Worm (Caenorhabditis elegans): ENCODE data around the gene str-14.

The str-14 gene

DNA sequence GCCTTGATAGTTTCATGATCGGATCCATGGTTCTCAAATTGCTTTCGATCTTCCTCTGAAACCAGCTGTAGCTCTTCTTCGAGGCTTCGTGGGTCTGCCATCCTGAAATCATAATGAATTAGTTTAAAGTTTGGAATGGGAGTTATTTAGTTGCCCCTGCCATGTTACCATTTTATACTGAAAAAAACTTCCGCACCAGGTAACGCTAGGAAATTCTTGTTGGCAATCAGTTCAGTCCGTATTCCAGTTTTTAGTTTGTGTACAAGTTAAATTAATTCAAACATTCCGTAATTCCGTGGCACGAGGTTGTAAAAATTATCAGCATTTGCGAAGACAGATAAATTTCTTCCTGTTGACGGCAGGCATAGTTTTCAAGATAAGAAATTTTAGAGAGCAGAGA, 32.5 kb upstream of the str-14 start, which contains the start of gene Y32B12A.5:
Gene Y32B12A.5, minus strand, starts transcription at position 101 of the 400 bp plus-strand sequence.
- TF ChIP-seq ceh-6 (GFP tag; optimal IDR thresholded peaks at IDR 0.05) (no peak), ceh-45 (GFP tag; IDR thresholded peaks at IDR 0.05) (no peak), pat-9 (tag; optimal IDR thresholded peaks at IDR 0.05) (no peak), eyg-1 (tag; optimal IDR thresholded peaks at IDR 0.05) (no peak), che-1 (tag; optimal IDR thresholded peaks at IDR 0.05) (no peak), mec-3 (tag; optimal IDR thresholded peaks at IDR 0.05; ENCODE audit: borderline replicate concordance) (no peak), hlh-13 (GFP tag; optimal IDR thresholded peaks at IDR 0.05) (no peak), fkh-10 (GFP tag; optimal IDR thresholded peaks at IDR 0.05) (no peak), pqm-1 (tag; optimal IDR thresholded peaks at IDR 0.05) (no peak), T23F11.4 (GFP tag; optimal IDR thresholded peaks at IDR 0.05) (no peak), ttx-3 (tag; optimal IDR thresholded peaks at IDR 0.05) (no peak), pax-1 (tag; optimal IDR thresholded peaks at IDR 0.05) (no peak), npax-4 (tag; optimal IDR thresholded peaks at IDR 0.05) (no peak), ceh-48 (tag; optimal IDR thresholded peaks at IDR 0.05) (no peak), hlh-8 (tag; optimal IDR thresholded peaks at IDR 0.05) (no peak), ets-4 (tag; optimal IDR thresholded peaks at IDR 0.05) (no peak), rnt-1 (tag; optimal IDR thresholded peaks at IDR 0.05) (no peak), unc-86 (tag; optimal IDR thresholded peaks at IDR 0.05) (no peak), ceh-18 (tag; optimal IDR thresholded peaks at IDR 0.05) (no peak)

DNA sequence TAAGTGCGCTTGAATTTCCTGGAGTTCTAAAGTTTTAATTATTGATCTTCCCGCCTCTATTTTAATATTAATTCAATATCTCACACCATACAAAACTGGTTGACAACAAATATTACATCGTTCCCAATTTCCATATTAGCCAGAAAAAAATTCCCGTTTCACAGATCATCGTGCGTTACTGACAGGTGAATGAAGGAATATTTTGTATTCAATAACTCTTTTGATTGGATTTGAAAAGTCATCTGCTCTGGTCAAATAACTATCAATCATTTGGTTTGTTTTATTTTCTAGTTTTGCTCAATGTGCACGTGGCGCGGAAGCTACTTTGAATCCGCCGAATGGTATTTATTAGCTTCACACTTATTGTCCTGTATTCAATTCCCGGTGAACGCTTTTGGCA, 28.7 kb upstream of the str-14 start, which contains the start of gene srh-139:
Gene srh-139, plus strand, starts transcription at position 301 of the 400 bp plus-strand sequence.
- TF ChIP-seq elt-2 (tag; optimal IDR thresholded peaks at IDR 0.05) (no peak), ets-4 (tag; optimal IDR thresholded peaks at IDR 0.05) (no peak), sox-2 (GFP tag; IDR thresholded peaks at IDR 0.05) (no peak), ceh-34 (tag; optimal IDR thresholded peaks at IDR 0.05) (no peak), rnt-1 (tag; optimal IDR thresholded peaks at IDR 0.05) (no peak), ztf-16 (tag; optimal IDR thresholded peaks at IDR 0.05) (no peak), fax-1 (tag; optimal IDR thresholded peaks at IDR 0.05) (no peak), ttx-3 (tag; optimal IDR thresholded peaks at IDR 0.05) (no peak), ceh-24 (tag; optimal IDR thresholded peaks at IDR 0.05) (no peak), ceh-22 (tag; optimal IDR thresholded peaks at IDR 0.05) (no peak), pax-1 (tag; optimal IDR thresholded peaks at IDR 0.05) (no peak), C38D4.7 (GFP tag; optimal IDR thresholded peaks at IDR 0.05) (no peak), pha-2 (tag; optimal IDR thresholded peaks at IDR 0.05) (no peak), ama-1 (optimal IDR thresholded peaks at IDR 0.05) (no peak), dmd-4 (tag; optimal IDR thresholded peaks at IDR 0.05; ENCODE audit: borderline replicate concordance) (no peak), hlh-13 (GFP tag; optimal IDR thresholded peaks at IDR 0.05) (no peak), ceh-19 (GFP tag; optimal IDR thresholded peaks at IDR 0.05) (no peak), che-1 (tag; optimal IDR thresholded peaks at IDR 0.05) (no peak), ceh-18 (tag; optimal IDR thresholded peaks at IDR 0.05) (no peak)

DNA sequence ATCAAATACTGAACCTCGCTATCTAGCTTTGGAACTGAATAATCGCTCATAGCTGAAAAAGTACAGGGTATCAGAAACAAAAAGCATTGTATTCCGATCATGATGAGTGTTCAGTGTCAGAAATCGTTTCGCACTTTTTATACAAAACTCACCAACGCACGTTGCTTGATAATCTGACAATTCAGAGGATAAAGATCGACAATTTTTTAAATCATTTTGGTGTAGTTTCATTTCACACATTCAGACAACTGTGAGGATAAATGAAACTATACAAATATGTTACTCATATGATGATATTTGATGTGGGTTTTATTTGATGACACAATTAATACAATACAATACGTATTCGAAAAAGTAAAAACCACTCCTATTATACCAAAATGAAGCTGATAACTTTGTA, 28.1 kb upstream of the str-14 start, which contains the start of gene F57E7.2:
Gene F57E7.2, minus strand, starts transcription at position 101 of the 400 bp plus-strand sequence.
- TF ChIP-seq ahr-1 (tag; optimal IDR thresholded peaks at IDR 0.05) (no peak), che-1 (tag; optimal IDR thresholded peaks at IDR 0.05) (no peak), ttx-3 (tag; optimal IDR thresholded peaks at IDR 0.05) (no peak), rnt-1 (tag; optimal IDR thresholded peaks at IDR 0.05) (no peak), T23F11.4 (GFP tag; optimal IDR thresholded peaks at IDR 0.05) (no peak), C38D4.7 (GFP tag; optimal IDR thresholded peaks at IDR 0.05) (no peak), nhr-11 (tag; optimal IDR thresholded peaks at IDR 0.05) (no peak), nfya-1 (tag; optimal IDR thresholded peaks at IDR 0.05) (no peak), pax-1 (tag; optimal IDR thresholded peaks at IDR 0.05) (no peak), zip-5 (tag; optimal IDR thresholded peaks at IDR 0.05) (no peak), ceh-2 (tag; optimal IDR thresholded peaks at IDR 0.05) (no peak), madf-2 (tag; optimal IDR thresholded peaks at IDR 0.05) (no peak), pat-9 (tag; optimal IDR thresholded peaks at IDR 0.05) (no peak), F13H6.1 (tag; optimal IDR thresholded peaks at IDR 0.05) (no peak), pag-3 (tag; optimal IDR thresholded peaks at IDR 0.05; ENCODE audit: borderline replicate concordance) (no peak), hlh-6 (tag; optimal IDR thresholded peaks at IDR 0.05) (no peak), C08G9.2 (tag; optimal IDR thresholded peaks at IDR 0.05) (no peak)
